Fruit fly (Drosophila melanogaster): ENCODE measurements around the gene sens-2.

- TF ChIP-seq CG8478 (optimal IDR thresholded peaks at IDR 0.05) (no peak), CTCF (optimal IDR thresholded peaks at IDR 0.05) (no peak)
Observed at dm6 chr2L:6818357-6818756, 3.4 kb upstream of the sens-2 start.
